Worm (Caenorhabditis elegans) whole organism, young adult: Measurements from ENCODE around the gene cest-32.

Source experiments
- F23B12.7 ChIP-seq: sonication (generic microtip); optimal IDR thresholded peaks from 2 replicates; lab custom pipeline; 2017; ENCODE audit warnings: missing genetic modification characterization, mild to moderate bottlenecking, missing compliant biosample characterization, antibody characterized with exemption, moderate library complexity; ENCODE audit not compliant: insufficient read depth
- Y53F4B.3 ChIP-seq: fragments of 200-800 bp; sonication (Bioruptor generic); IDR thresholded peaks from 2 replicates; pipeline ENCODE4 v1.3.6; 2022; ENCODE audit warnings: missing genetic modification reagents, missing genetic modification characterization, missing compliant biosample characterization
- Y53G8AR.9 ChIP-seq: fragments of 200-800 bp; sonication (Bioruptor generic); conservative IDR thresholded peaks from 2 replicates; pipeline ENCODE4 v1.3.6; 2022; ENCODE audit warnings: missing genetic modification reagents, missing genetic modification characterization, missing compliant biosample characterization
- hmg-1.2 ChIP-seq: fragments of 200-800 bp; sonication (Bioruptor generic); IDR thresholded peaks from 2 replicates; pipeline ENCODE4 v1.3.6; 2022; ENCODE audit warnings: missing genetic modification reagents, missing genetic modification characterization, missing compliant biosample characterization
- mes-4 ChIP-seq: sonication (generic microtip); optimal IDR thresholded peaks from 2 replicates; lab custom pipeline; 2016; ENCODE audit warnings: missing genotype, missing genetic modification characterization, missing compliant biosample characterization
- rcor-1 ChIP-seq: fragments of 200-800 bp; sonication (Bioruptor generic); IDR thresholded peaks from 2 replicates; pipeline ENCODE4 v1.3.6; 2022; ENCODE audit warnings: missing genetic modification reagents, missing genetic modification characterization, missing compliant biosample characterization

The cest-32 gene

ce11 chrV:5181612-5182011 is 52.1 kb downstream of the cest-32 start, which contains the start of gene C03A7.2 (continued):
- no peak for TF ChIP-seq hmg-1.2 (GFP tag; lab: Robert Waterston, UW)
- TF ChIP-seq Y53F4B.3 (GFP tag; lab: Robert Waterston, UW): no peak
- no peak for TF ChIP-seq F23B12.7 (tag; lab: Kevin White, UChicago)
- TF ChIP-seq Y53G8AR.9 (GFP tag; lab: Robert Waterston, UW): no peak
- TF ChIP-seq mes-4 (tag; lab: Kevin White, UChicago): no peak
- no peak for TF ChIP-seq rcor-1
